Fruit fly (Drosophila melanogaster) whole organism, wandering third instar larva: ENCODE measurements around the gene raskol.

Source experiments
- CG32264 ChIP-seq: fragments of 200-800 bp; sonication (Bioruptor generic); optimal IDR thresholded peaks from 2 replicates; lab custom pipeline; 2016; ENCODE audit warnings: missing biosample characterization, missing genetic modification characterization
- CG9705 ChIP-seq: fragments of 200-800 bp; sonication (Bioruptor generic); optimal IDR thresholded peaks from 2 replicates; lab custom pipeline; 2018; ENCODE audit warnings: missing biosample characterization, mild to moderate bottlenecking, missing genetic modification characterization
- Dfd ChIP-seq: fragments of >200 bp; optimal IDR thresholded peaks from 2 replicates; lab custom pipeline; 2017; ENCODE audit warnings: missing biosample characterization, missing genetic modification characterization
- Dif ChIP-seq: fragments of 200-275, 200-300 bp; sonication (Bioruptor generic); optimal IDR thresholded peaks from 2 replicates; lab custom pipeline; 2018; ENCODE audit warnings: missing biosample characterization, missing genetic modification characterization; ENCODE audit not compliant: partially characterized antibody
- GATAd ChIP-seq: sonication (Bioruptor generic); optimal IDR thresholded peaks from 2 replicates; lab custom pipeline; 2016; ENCODE audit warnings: missing biosample characterization, missing genetic modification characterization
- HLH106 ChIP-seq: fragments of 200-800 bp; optimal IDR thresholded peaks from 3 replicates; lab custom pipeline; 2019; ENCODE audit warnings: missing biosample characterization, mild to moderate bottlenecking, missing genetic modification characterization, moderate library complexity
- Hnf4 ChIP-seq: fragments of 200-800 bp; sonication (Bioruptor generic); optimal IDR thresholded peaks from 2 replicates; lab custom pipeline; 2016; ENCODE audit warnings: missing biosample characterization, mild to moderate bottlenecking, missing genetic modification characterization
- Hr83 ChIP-seq: fragments of 200-300 bp; sonication (Bioruptor generic); optimal IDR thresholded peaks from 2 replicates; lab custom pipeline; 2016; ENCODE audit warnings: missing biosample characterization, mild to moderate bottlenecking, missing genetic modification characterization, moderate library complexity; ENCODE audit not compliant: poor library complexity, severe bottlenecking
- Jra ChIP-seq: sonication (Bioruptor generic); optimal IDR thresholded peaks from 2 replicates; lab custom pipeline; 2016; ENCODE audit warnings: missing biosample characterization, missing genetic modification characterization
- Myc ChIP-seq: fragments of >200 bp; optimal IDR thresholded peaks from 2 replicates; lab custom pipeline; 2017
- N ChIP-seq: fragments of >200 bp; optimal IDR thresholded peaks from 2 replicates; lab custom pipeline; 2018; ENCODE audit warnings: missing biosample characterization, missing external identifiers, missing genetic modification characterization
- OdsH ChIP-seq: fragments of 200-800 bp; sonication (Bioruptor generic); optimal IDR thresholded peaks from 2 replicates; lab custom pipeline; 2016; ENCODE audit warnings: missing biosample characterization, mild to moderate bottlenecking, missing genetic modification characterization
- Rel ChIP-seq, 2 experiments: fragments of 200-800 bp; sonication (Bioruptor generic) in 1 of 2; optimal IDR thresholded peaks; 2 replicates in 1 of 2; 3 replicates in 1 of 2; lab custom pipeline; 2016 to 2019; ENCODE audit warnings: mild to moderate bottlenecking in 2 of 2, missing biosample characterization in 2 of 2, missing genetic modification characterization in 2 of 2, moderate library complexity in 1 of 2
- Sp1 ChIP-seq: fragments of 200-800 bp; sonication (Bioruptor generic); optimal IDR thresholded peaks from 3 replicates; lab custom pipeline; 2019; ENCODE audit warnings: missing biosample characterization, mild to moderate bottlenecking, missing genetic modification characterization, moderate library complexity
- Vsx2 ChIP-seq: fragments of 200-300, 225-300 bp; sonication (Bioruptor generic); optimal IDR thresholded peaks from 2 replicates; lab custom pipeline; 2018; ENCODE audit warnings: missing biosample characterization, missing genetic modification characterization; ENCODE audit not compliant: partially characterized antibody
- br ChIP-seq: fragments of 200-800 bp; sonication (Bioruptor generic); optimal IDR thresholded peaks from 2 replicates; lab custom pipeline; 2016; ENCODE audit warnings: missing biosample characterization, missing genetic modification characterization
- brk ChIP-seq: fragments of 200-800 bp; sonication (Bioruptor generic); optimal IDR thresholded peaks from 2 replicates; lab custom pipeline; 2016; ENCODE audit warnings: missing biosample characterization, mild to moderate bottlenecking, missing genetic modification characterization
- dl ChIP-seq, 2 experiments: fragments of 175-275, 200-275 bp in 1 of 2; fragments of 200-275 bp in 1 of 2; sonication (Bioruptor generic); optimal IDR thresholded peaks; lab custom pipeline; 2018; ENCODE audit warnings: mild to moderate bottlenecking in 2 of 2, missing biosample characterization in 2 of 2, missing genetic modification characterization in 2 of 2, moderate library complexity in 2 of 2; ENCODE audit not compliant: partially characterized antibody in 2 of 2, insufficient read depth in 1 of 2
- dmrt93B ChIP-seq: fragments of 200-800 bp; sonication (Bioruptor generic); optimal IDR thresholded peaks from 2 replicates; lab custom pipeline; 2018; ENCODE audit warnings: missing biosample characterization, mild to moderate bottlenecking, missing genetic modification characterization
- dsf ChIP-seq: sonication (Bioruptor generic); optimal IDR thresholded peaks from 2 replicates; lab custom pipeline; 2016; ENCODE audit warnings: missing biosample characterization, missing genetic modification characterization, borderline replicate concordance
- ey ChIP-seq: fragments of 200-800 bp; sonication (Bioruptor generic); optimal IDR thresholded peaks from 2 replicates; lab custom pipeline; 2016; ENCODE audit warnings: missing biosample characterization, missing genetic modification characterization
- foxo ChIP-seq, 2 experiments: fragments of 200-800 bp; sonication (Bioruptor generic); optimal IDR thresholded peaks; 2 replicates in 1 of 2; 3 replicates in 1 of 2; lab custom pipeline; 2016 to 2017; ENCODE audit warnings: missing biosample characterization in 2 of 2, missing genetic modification characterization in 2 of 2
- fru ChIP-seq: fragments of 200-800 bp; sonication (Bioruptor generic); optimal IDR thresholded peaks from 3 replicates; lab custom pipeline; 2016; ENCODE audit warnings: missing biosample characterization, mild to moderate bottlenecking, missing genetic modification characterization
- h ChIP-seq: fragments of 200-800 bp; sonication (Bioruptor generic); optimal IDR thresholded peaks from 3 replicates; lab custom pipeline; 2016; ENCODE audit warnings: missing biosample characterization, mild to moderate bottlenecking, missing genetic modification characterization
- jim ChIP-seq: fragments of 175-275, 200-325 bp; sonication (Bioruptor generic); optimal IDR thresholded peaks from 2 replicates; lab custom pipeline; 2016; ENCODE audit warnings: missing biosample characterization, mild to moderate bottlenecking, missing genetic modification characterization
- psq ChIP-seq: fragments of 200-800 bp; sonication (Bioruptor generic); optimal IDR thresholded peaks from 3 replicates; lab custom pipeline; 2017; ENCODE audit warnings: missing biosample characterization, mild to moderate bottlenecking, missing genetic modification characterization, moderate library complexity
- rgr ChIP-seq: fragments of 200-800 bp; sonication (Bioruptor generic); optimal IDR thresholded peaks from 3 replicates; lab custom pipeline; 2016; ENCODE audit warnings: missing biosample characterization, mild to moderate bottlenecking, missing genetic modification characterization
- tai ChIP-seq: sonication (Bioruptor generic); optimal IDR thresholded peaks from 2 replicates; lab custom pipeline; 2016; ENCODE audit warnings: missing biosample characterization, missing genetic modification characterization
- usp ChIP-seq: fragments of >200 bp; optimal IDR thresholded peaks from 2 replicates; lab custom pipeline; 2017; ENCODE audit warnings: missing biosample characterization, missing genetic modification characterization
- woc ChIP-seq: sonication (Bioruptor generic); optimal IDR thresholded peaks from 2 replicates; lab custom pipeline; 2016; ENCODE audit warnings: missing biosample characterization, mild to moderate bottlenecking, missing genetic modification characterization

The raskol gene

dm6 chrX:17751658-17752057, 41.7 kb downstream of the raskol start (continued):
- TF ChIP-seq h (peak; percentile 43), N (GFP tag; lab: Kevin White, UChicago) (no peak), Jra (no peak), psq (GFP tag; lab: Kevin White, UChicago) (no peak), GATAd (no peak), foxo (GFP tag; optimal IDR thresholded peaks at IDR 0.05; lab: Kevin White, UChicago) (peak in 1 of 2 experiments; percentile 56), Myc (peak; percentile 57)

dm6 chrX:17755158-17755557, 45.2 kb downstream of the raskol start:
- TF ChIP-seq OdsH = peak; percentile 63
- TF ChIP-seq CG32264 (GFP tag; lab: Kevin White, UChicago) = no peak
- no peak for TF ChIP-seq Vsx2 (GFP tag; lab: Kevin White, UChicago)
- TF ChIP-seq brk (GFP tag; lab: Kevin White, UChicago) = no peak
- no peak for TF ChIP-seq Hnf4 (GFP tag; lab: Kevin White, UChicago)
- TF ChIP-seq foxo (GFP tag; optimal IDR thresholded peaks at IDR 0.05; lab: Kevin White, UChicago) = peak in 1 of 2 experiments; percentile 27
- TF ChIP-seq Jra = no peak
- no peak for TF ChIP-seq dl (GFP tag; optimal IDR thresholded peaks at IDR 0.05; lab: Kevin White, UChicago; ENCODE audit: insufficient read depth in 1 of 2, partially characterized antibody in 2 of 2)
- peak; percentile 29 for TF ChIP-seq HLH106 (tag; lab: Kevin White, UChicago)
- TF ChIP-seq Sp1 (GFP tag; lab: Kevin White, UChicago) = peak; percentile 26
- TF ChIP-seq h = peak; percentile 27

dm6 chrX:17756845-17757244, 46.9 kb downstream of the raskol start:
- TF ChIP-seq Hr83 (no peak), dsf (no peak), ey (no peak)
- TF ChIP-seq, all 38 proteins: peak for 0

dm6 chrX:17760522-17760921, 50.6 kb downstream of the raskol start:
- TF ChIP-seq ey = peak; percentile 66
- peak; percentile 61 for TF ChIP-seq br (GFP tag; lab: Kevin White, UChicago)
- TF ChIP-seq CG9705 = no peak
- peak; percentile 47 for TF ChIP-seq tai (GFP tag; lab: Kevin White, UChicago)
- peak; percentile 4 for TF ChIP-seq Jra
- peak; percentile 49 for TF ChIP-seq woc
- TF ChIP-seq foxo (GFP tag; optimal IDR thresholded peaks at IDR 0.05; lab: Kevin White, UChicago) = peak in 1 of 2 experiments; percentile 71
- no peak for TF ChIP-seq dl (GFP tag; optimal IDR thresholded peaks at IDR 0.05; lab: Kevin White, UChicago; ENCODE audit: insufficient read depth in 1 of 2, partially characterized antibody in 2 of 2)
- peak; percentile 15 for TF ChIP-seq CG32264 (GFP tag; lab: Kevin White, UChicago)
- peak; percentile 72 for TF ChIP-seq Sp1 (GFP tag; lab: Kevin White, UChicago)
- TF ChIP-seq Hnf4 (GFP tag; lab: Kevin White, UChicago) = peak; percentile 46
- peak; percentile 69 for TF ChIP-seq h
- TF ChIP-seq fru (GFP tag; lab: Kevin White, UChicago) = peak; percentile 76
- peak; percentile 89 for TF ChIP-seq OdsH
- TF ChIP-seq Dif = no peak
- peak; percentile 55 for TF ChIP-seq rgr
- TF ChIP-seq usp (GFP tag; lab: Kevin White, UChicago) = no peak
- no peak for TF ChIP-seq Rel (GFP tag; optimal IDR thresholded peaks at IDR 0.05; lab: Kevin White, UChicago)
- no peak for TF ChIP-seq Rel (tag; optimal IDR thresholded peaks at IDR 0.05; lab: Kevin White, UChicago)
- peak; percentile 59 for TF ChIP-seq dmrt93B (GFP tag; lab: Kevin White, UChicago)
- no peak for TF ChIP-seq Myc
- peak; percentile 40 for TF ChIP-seq psq (GFP tag; lab: Kevin White, UChicago)
- peak; percentile 53 for TF ChIP-seq HLH106 (tag; lab: Kevin White, UChicago)
- no peak for TF ChIP-seq Dfd (GFP tag; lab: Kevin White, UChicago)
- TF ChIP-seq brk (GFP tag; lab: Kevin White, UChicago) = no peak

dm6 chrX:17762270-17762669, 52.3 kb downstream of the raskol start:
- TF ChIP-seq N (GFP tag; lab: Kevin White, UChicago) = no peak
- TF ChIP-seq usp (GFP tag; lab: Kevin White, UChicago) = no peak
- TF ChIP-seq dl (GFP tag; optimal IDR thresholded peaks at IDR 0.05; lab: Kevin White, UChicago; ENCODE audit: insufficient read depth in 1 of 2, partially characterized antibody in 2 of 2) = no peak
- TF ChIP-seq jim = no peak
- no peak for TF ChIP-seq GATAd
- no peak for TF ChIP-seq Hnf4 (GFP tag; lab: Kevin White, UChicago)
- TF ChIP-seq, all 38 proteins: peak for 0
